Fruit fly (Drosophila melanogaster) whole organism, adult: ENCODE data around the gene CG11147.

Experiments
- CG11617 ChIP-seq: fragments of 200-800 bp; sonication (Bioruptor generic); optimal IDR thresholded peaks from 2 replicates; lab custom pipeline; 2017; ENCODE audit warnings: mild to moderate bottlenecking, missing biosample characterization, missing genetic modification reagents, missing genetic modification characterization
- CG12768 ChIP-seq: fragments of 200-800 bp; sonication (Bioruptor generic); optimal IDR thresholded peaks from 2 replicates; lab custom pipeline; 2017; ENCODE audit warnings: missing biosample characterization, missing genetic modification characterization, mild to moderate bottlenecking, moderate library complexity, missing genetic modification reagents
- CG14711 ChIP-seq: fragments of 200-800 bp; sonication (Bioruptor generic); optimal IDR thresholded peaks from 2 replicates; lab custom pipeline; 2018; ENCODE audit warnings: missing biosample characterization, mild to moderate bottlenecking, missing genetic modification characterization, moderate library complexity
- CG1620 ChIP-seq: fragments of 200-800 bp; sonication (Bioruptor generic); optimal IDR thresholded peaks from 2 replicates; lab custom pipeline; 2016; ENCODE audit warnings: missing biosample characterization, missing genetic modification characterization
- CG33017 ChIP-seq: fragments of 200-800 bp; sonication (Bioruptor generic); optimal IDR thresholded peaks from 2 replicates; lab custom pipeline; 2018; ENCODE audit warnings: missing biosample characterization, mild to moderate bottlenecking, missing genetic modification characterization, moderate library complexity
- CG5204 ChIP-seq: fragments of 200-800 bp; sonication (Bioruptor generic); optimal IDR thresholded peaks from 2 replicates; lab custom pipeline; 2016; ENCODE audit warnings: missing biosample characterization, missing genetic modification characterization
- CG7045 ChIP-seq: fragments of 200-800 bp; sonication (Bioruptor generic); optimal IDR thresholded peaks from 2 replicates; lab custom pipeline; 2017; ENCODE audit warnings: missing biosample characterization, mild to moderate bottlenecking, missing genetic modification characterization
- CG7101 ChIP-seq: fragments of 200-800 bp; sonication (Bioruptor generic); optimal IDR thresholded peaks from 2 replicates; lab custom pipeline; 2018; ENCODE audit warnings: missing biosample characterization, mild to moderate bottlenecking, missing genetic modification characterization, moderate library complexity
- Clk ChIP-seq: fragments of 200-800 bp; sonication (Bioruptor generic); optimal IDR thresholded peaks from 2 replicates; lab custom pipeline; 2017; ENCODE audit warnings: missing biosample characterization, missing genetic modification characterization
- Crg-1 ChIP-seq: fragments of 200-800 bp; sonication (Bioruptor generic); optimal IDR thresholded peaks from 2 replicates; lab custom pipeline; 2016; ENCODE audit warnings: missing biosample characterization, missing genetic modification characterization
- Hr96 ChIP-seq: fragments of 200-800 bp; sonication (Bioruptor generic); optimal IDR thresholded peaks from 2 replicates; lab custom pipeline; 2016; ENCODE audit warnings: missing biosample characterization, missing genetic modification characterization
- Mnt ChIP-seq: fragments of 200-800 bp; sonication (Bioruptor generic); optimal IDR thresholded peaks from 2 replicates; lab custom pipeline; 2016; ENCODE audit warnings: missing biosample characterization, mild to moderate bottlenecking, missing genetic modification characterization
- bab1 ChIP-seq: fragments of 200-800 bp; sonication (Bioruptor generic); optimal IDR thresholded peaks from 3 replicates; lab custom pipeline; 2019; ENCODE audit warnings: missing biosample characterization, mild to moderate bottlenecking, missing genetic modification characterization, moderate library complexity
- cic ChIP-seq: fragments of 200-800 bp; sonication (Bioruptor generic); optimal IDR thresholded peaks from 2 replicates; lab custom pipeline; 2017; ENCODE audit warnings: missing biosample characterization, mild to moderate bottlenecking, missing genetic modification characterization, moderate library complexity
- cnc ChIP-seq, 2 experiments: fragments of >200 bp; optimal IDR thresholded peaks; 2 replicates each; lab custom pipeline; 2017
- kay ChIP-seq: fragments of 200-800 bp; sonication (Bioruptor generic); peaks from one replicate; lab custom pipeline; 2016; ENCODE audit warnings: missing biosample characterization, missing genetic modification characterization, borderline replicate concordance
- ovo ChIP-seq: fragments of 200-800 bp; sonication (Bioruptor generic); optimal IDR thresholded peaks from 2 replicates; lab custom pipeline; 2016; ENCODE audit warnings: missing biosample characterization, missing genetic modification characterization
- pad ChIP-seq: fragments of 200-800 bp; sonication (Bioruptor generic); optimal IDR thresholded peaks from 3 replicates; lab custom pipeline; 2017; ENCODE audit warnings: missing biosample characterization, missing genetic modification characterization, mild to moderate bottlenecking, moderate library complexity, missing genetic modification reagents
- tj ChIP-seq: fragments of 200-800 bp; sonication (Bioruptor generic); optimal IDR thresholded peaks from 3 replicates; lab custom pipeline; 2017; ENCODE audit warnings: missing biosample characterization, mild to moderate bottlenecking, missing genetic modification characterization, moderate library complexity
- toe ChIP-seq: fragments of 200-800 bp; sonication (Bioruptor generic); optimal IDR thresholded peaks from 2 replicates; lab custom pipeline; 2016; ENCODE audit warnings: missing biosample characterization, missing genetic modification characterization

CG11147 gene

DNA sequence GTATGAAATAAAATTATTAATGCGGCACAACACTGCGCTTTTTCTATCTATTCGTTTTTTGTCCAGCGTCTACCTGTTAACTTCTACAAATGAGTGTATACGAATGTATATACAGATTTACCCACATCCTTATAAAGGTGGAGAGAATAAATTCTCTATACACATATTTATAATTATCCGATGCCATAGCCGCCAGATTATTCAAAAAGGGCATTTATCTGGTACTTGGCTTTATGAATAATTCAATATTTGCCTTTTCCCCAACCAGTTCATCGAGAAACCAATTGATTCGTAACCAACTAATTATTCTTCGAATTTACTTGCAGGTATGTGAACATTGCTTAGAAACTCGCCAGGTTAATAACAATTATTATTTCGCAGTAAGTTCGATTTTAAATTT, at the start of gene CG11147:
TSS of gene CG11147 (minus strand) at position 101 of the 400 bp plus-strand sequence.
- TF ChIP-seq CG12768: no peak
- TF ChIP-seq Mnt (GFP tag; lab: Kevin White, UChicago): no peak
- TF ChIP-seq tj (GFP tag; lab: Kevin White, UChicago): no peak
- no peak for TF ChIP-seq Hr96
- TF ChIP-seq bab1 (GFP tag; lab: Kevin White, UChicago): no peak
- no peak for TF ChIP-seq CG14711 (tag; lab: Kevin White, UChicago)
- TF ChIP-seq pad (GFP tag; lab: Kevin White, UChicago): no peak
- no peak for TF ChIP-seq Clk (GFP tag; lab: Kevin White, UChicago)
- no peak for TF ChIP-seq CG5204
- TF ChIP-seq CG7101 (tag; lab: Kevin White, UChicago): no peak
- TF ChIP-seq kay: no peak
- no peak for TF ChIP-seq CG33017 (tag; lab: Kevin White, UChicago)
- TF ChIP-seq CG1620: no peak
- no peak for TF ChIP-seq cic (GFP tag; lab: Kevin White, UChicago)
- TF ChIP-seq Crg-1 (GFP tag; lab: Kevin White, UChicago): no peak
- no peak for TF ChIP-seq CG7045 (GFP tag; lab: Kevin White, UChicago)
- no peak for TF ChIP-seq toe (GFP tag; lab: Kevin White, UChicago)

DNA sequence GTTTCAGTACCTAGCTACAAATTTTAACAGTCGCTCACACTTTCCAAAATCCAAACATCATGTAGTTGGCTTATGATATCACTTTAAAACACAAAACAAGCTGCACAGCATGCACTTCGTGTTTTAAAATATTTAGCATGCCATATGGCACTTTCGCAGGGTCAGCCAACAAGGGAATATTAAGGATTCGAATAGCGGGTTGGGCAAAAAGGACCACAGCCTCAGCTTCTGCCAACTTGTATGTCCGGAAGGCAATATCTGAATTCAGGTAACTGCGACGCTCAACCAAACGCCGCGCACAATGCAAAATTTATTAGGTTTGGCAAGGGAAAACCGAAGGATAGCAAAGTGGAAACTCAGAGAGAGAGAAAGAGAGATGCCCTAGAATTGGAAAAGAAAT, 48.2 kb upstream of the CG11147 start:
- no peak for TF ChIP-seq Mnt (GFP tag; lab: Kevin White, UChicago)
- TF ChIP-seq ovo (GFP tag; lab: Kevin White, UChicago): no peak
- no peak for TF ChIP-seq kay

DNA sequence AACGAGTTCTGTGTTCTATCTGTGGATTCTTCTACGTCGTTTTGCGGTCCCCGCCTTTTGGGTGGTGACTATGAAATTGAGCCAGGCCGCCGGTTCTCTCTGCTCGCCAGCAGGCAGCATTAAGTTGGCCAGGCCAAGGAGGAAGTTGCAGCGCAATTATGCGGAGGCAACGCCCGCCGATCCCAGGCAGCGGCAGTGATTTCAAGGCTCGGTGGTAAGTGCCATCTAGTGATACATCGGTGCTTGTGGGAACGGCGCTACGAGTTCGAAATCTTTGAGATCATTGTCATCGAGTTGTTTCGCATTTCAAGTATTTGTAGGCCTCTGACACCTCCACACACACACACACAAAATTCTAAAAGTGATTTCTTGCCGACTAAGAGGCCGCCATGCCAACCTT, 42.7 kb upstream of the CG11147 start, which contains the start of gene CG31913:
TSS of gene CG31913 (plus strand) at position 301 of the 400 bp plus-strand sequence.
- no peak for TF ChIP-seq tj (GFP tag; lab: Kevin White, UChicago)
- TF ChIP-seq bab1 (GFP tag; lab: Kevin White, UChicago): no peak
- TF ChIP-seq CG1620: no peak

DNA sequence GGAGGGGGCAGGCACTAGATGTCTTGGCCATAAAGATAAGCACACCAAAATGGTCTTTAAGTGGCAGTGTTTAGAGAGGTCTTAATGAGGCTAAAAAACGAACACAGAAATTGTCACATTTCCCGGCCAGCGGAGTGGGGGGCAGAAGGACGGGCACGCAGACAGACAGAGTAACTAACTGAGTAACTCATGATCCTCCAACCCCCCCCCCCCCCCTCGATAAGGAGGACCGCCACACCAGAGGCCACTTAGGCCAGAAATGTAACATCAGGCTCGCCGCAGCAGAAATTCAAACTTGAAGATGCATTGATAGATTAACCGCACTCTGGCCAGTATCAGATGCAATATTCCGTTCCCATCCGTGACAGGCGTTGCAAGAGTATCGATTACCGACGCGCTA, 41.8 kb upstream of the CG11147 start:
- no peak for TF ChIP-seq cnc (optimal IDR thresholded peaks at IDR 0.05; lab: Kevin White, UChicago)
- TF ChIP-seq Clk (GFP tag; lab: Kevin White, UChicago): no peak
- TF ChIP-seq CG14711 (tag; lab: Kevin White, UChicago): no peak
- TF ChIP-seq Hr96: no peak
- no peak for TF ChIP-seq bab1 (GFP tag; lab: Kevin White, UChicago)
- TF ChIP-seq CG1620: no peak
- TF ChIP-seq tj (GFP tag; lab: Kevin White, UChicago): no peak
- TF ChIP-seq Crg-1 (GFP tag; lab: Kevin White, UChicago): no peak
- no peak for TF ChIP-seq toe (GFP tag; lab: Kevin White, UChicago)
- TF ChIP-seq cic (GFP tag; lab: Kevin White, UChicago): no peak
- TF ChIP-seq CG33017 (tag; lab: Kevin White, UChicago): no peak
- no peak for TF ChIP-seq Mnt (GFP tag; lab: Kevin White, UChicago)
- no peak for TF ChIP-seq ovo (GFP tag; lab: Kevin White, UChicago)
- TF ChIP-seq CG5204: no peak
- no peak for TF ChIP-seq CG11617
- no peak for TF ChIP-seq CG12768

DNA sequence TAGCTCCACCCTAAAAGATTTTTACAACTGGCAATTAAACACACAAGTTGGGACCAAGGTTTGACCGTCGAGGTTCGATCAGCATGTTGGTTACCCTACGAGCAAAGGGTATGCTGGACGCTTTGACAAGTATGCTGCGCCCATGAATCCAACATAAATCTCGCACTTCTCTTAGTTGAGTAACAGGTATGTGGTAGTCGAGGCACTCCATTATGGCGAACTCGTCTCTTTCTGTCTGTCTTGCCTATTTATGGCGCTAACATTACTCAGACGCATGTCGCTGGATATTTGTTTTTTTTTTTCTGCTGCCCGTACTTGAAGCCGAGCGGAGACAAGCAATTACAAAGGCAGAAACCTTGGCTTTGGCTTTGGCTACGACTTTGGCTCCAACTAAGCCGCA, 40.1 kb upstream of the CG11147 start:
- TF ChIP-seq CG5204: no peak
- TF ChIP-seq cnc (optimal IDR thresholded peaks at IDR 0.05; lab: Kevin White, UChicago): no peak
- TF ChIP-seq ovo (GFP tag; lab: Kevin White, UChicago): no peak
- TF ChIP-seq tj (GFP tag; lab: Kevin White, UChicago): no peak
- no peak for TF ChIP-seq CG12768
- TF ChIP-seq Mnt (GFP tag; lab: Kevin White, UChicago): no peak
- TF ChIP-seq Clk (GFP tag; lab: Kevin White, UChicago): no peak
- TF ChIP-seq Hr96: no peak
- no peak for TF ChIP-seq pad (GFP tag; lab: Kevin White, UChicago)
- TF ChIP-seq CG7101 (tag; lab: Kevin White, UChicago): no peak
- no peak for TF ChIP-seq cic (GFP tag; lab: Kevin White, UChicago)
- TF ChIP-seq CG33017 (tag; lab: Kevin White, UChicago): no peak
- no peak for TF ChIP-seq Crg-1 (GFP tag; lab: Kevin White, UChicago)
- TF ChIP-seq CG7045 (GFP tag; lab: Kevin White, UChicago): no peak
- TF ChIP-seq CG14711 (tag; lab: Kevin White, UChicago): no peak

DNA sequence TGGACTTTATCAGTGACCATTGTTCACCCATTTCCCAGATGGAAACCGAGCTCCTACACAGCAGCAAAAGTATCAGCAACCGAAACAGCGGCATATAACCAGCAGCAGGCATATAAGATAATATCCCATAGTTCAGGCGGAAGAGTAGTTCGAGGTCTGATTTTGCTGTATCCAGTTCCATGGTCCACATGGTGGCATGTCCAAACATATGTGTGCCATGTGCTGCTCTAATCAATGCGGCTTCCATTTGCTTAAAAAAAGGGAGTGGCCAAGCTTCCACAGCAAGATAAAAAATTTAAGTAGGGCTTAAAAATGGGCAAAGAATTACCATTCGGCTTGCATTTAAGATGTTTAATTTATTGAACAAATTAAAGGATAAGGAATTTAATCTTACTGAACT, 39.7 kb upstream of the CG11147 start:
- TF ChIP-seq ovo (GFP tag; lab: Kevin White, UChicago): no peak
- no peak for TF ChIP-seq Crg-1 (GFP tag; lab: Kevin White, UChicago)
- no peak for TF ChIP-seq CG12768
- no peak for TF ChIP-seq CG33017 (tag; lab: Kevin White, UChicago)
- TF ChIP-seq CG14711 (tag; lab: Kevin White, UChicago): no peak
- no peak for TF ChIP-seq bab1 (GFP tag; lab: Kevin White, UChicago)
- no peak for TF ChIP-seq kay
- no peak for TF ChIP-seq pad (GFP tag; lab: Kevin White, UChicago)
- TF ChIP-seq cnc (optimal IDR thresholded peaks at IDR 0.05; lab: Kevin White, UChicago): no peak
- TF ChIP-seq Hr96: no peak
- TF ChIP-seq CG7101 (tag; lab: Kevin White, UChicago): no peak
- TF ChIP-seq CG5204: no peak
- TF ChIP-seq CG7045 (GFP tag; lab: Kevin White, UChicago): no peak
- no peak for TF ChIP-seq CG11617

DNA sequence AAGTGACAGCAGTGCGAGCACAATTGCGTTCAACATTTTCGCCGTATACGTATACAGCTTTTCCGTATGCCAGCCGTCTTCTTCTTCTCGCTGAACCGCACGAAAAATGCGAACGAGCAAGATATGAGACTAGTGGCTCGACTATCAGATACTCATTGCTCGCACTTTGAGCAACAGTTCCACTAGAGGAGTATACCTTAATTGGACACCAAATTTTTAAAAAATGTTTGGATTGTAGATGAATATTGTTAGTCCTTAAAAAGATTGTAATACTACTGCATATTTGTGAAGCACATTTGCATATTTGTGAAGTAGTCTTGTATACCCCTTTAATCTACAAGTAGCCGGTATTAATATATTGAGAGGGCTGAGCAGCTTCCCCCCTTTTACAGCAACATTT, 37.1 kb upstream of the CG11147 start:
- no peak for TF ChIP-seq toe (GFP tag; lab: Kevin White, UChicago)
- no peak for TF ChIP-seq ovo (GFP tag; lab: Kevin White, UChicago)
- no peak for TF ChIP-seq CG1620
- TF ChIP-seq Crg-1 (GFP tag; lab: Kevin White, UChicago): no peak
- TF ChIP-seq CG33017 (tag; lab: Kevin White, UChicago): no peak
- TF ChIP-seq CG7045 (GFP tag; lab: Kevin White, UChicago): no peak
- TF ChIP-seq pad (GFP tag; lab: Kevin White, UChicago): no peak
- no peak for TF ChIP-seq kay
